Worm (Caenorhabditis elegans) whole organism, young adult: Measurements from ENCODE around the gene srg-23.

Source experiments
- B0336.3 ChIP-seq: fragments of 200-800 bp; sonication (Bioruptor generic); IDR thresholded peaks from 2 replicates; pipeline ENCODE4 v1.3.6; 2022; ENCODE audit warnings: missing genetic modification characterization, missing compliant biosample characterization
- C06A6.2 ChIP-seq: fragments of 200-800 bp; sonication (Bioruptor generic); conservative IDR thresholded peaks from 2 replicates; pipeline ENCODE4 v1.3.6; 2022; ENCODE audit warnings: missing genetic modification characterization, missing compliant biosample characterization
- cebp-2 ChIP-seq: fragments of 200-800 bp; sonication (Bioruptor generic); IDR thresholded peaks from 2 replicates; pipeline ENCODE4 v1.3.6; 2022; ENCODE audit warnings: missing genetic modification characterization, missing compliant biosample characterization
- sea-2 ChIP-seq: fragments of 200-800 bp; sonication (Bioruptor generic); IDR thresholded peaks from 2 replicates; pipeline ENCODE4 v1.3.6; 2022; ENCODE audit warnings: missing genetic modification characterization, missing compliant biosample characterization
- snpc-4 ChIP-seq, 5 experiments: fragments of 150-350 bp in 1 of 5; sonication (generic microtip) in 4 of 5; optimal IDR thresholded peaks; 2 replicates each; lab custom pipeline; 2014 to 2018; ENCODE audit warnings: missing genetic modification characterization in 5 of 5, missing biosample characterization in 3 of 5, antibody characterized with exemption in 2 of 5, mild to moderate bottlenecking in 2 of 5, missing compliant biosample characterization in 2 of 5, missing genotype in 2 of 5, moderate library complexity in 2 of 5, missing genetic modification reagents in 1 of 5

DNA sequence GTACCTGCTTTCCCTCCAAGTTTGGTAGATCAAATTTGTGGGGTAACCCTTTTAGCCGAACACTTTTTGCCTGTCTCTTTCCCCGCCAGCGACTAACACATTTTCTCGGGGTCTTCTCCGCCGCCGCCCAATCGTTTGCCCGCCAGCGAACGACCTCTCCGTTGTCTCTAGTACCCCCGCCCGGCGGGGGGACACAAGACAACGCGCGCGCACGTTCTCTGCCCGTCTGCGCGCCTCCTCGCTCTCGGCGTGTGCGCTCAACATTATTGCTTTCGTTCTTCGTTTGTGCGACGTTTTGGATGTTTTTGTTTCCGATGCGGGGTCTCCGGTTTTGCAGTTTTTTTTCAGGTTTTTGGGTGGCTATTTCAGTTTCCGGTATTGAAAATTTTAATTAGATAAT lies 40.4 kb downstream of the srg-23 start:
- TF ChIP-seq snpc-4 (GFP tag; optimal IDR thresholded peaks at IDR 0.05; lab: Kevin White, UChicago) (no peak), snpc-4 (tag; optimal IDR thresholded peaks at IDR 0.05; lab: Kevin White, UChicago) (no peak), B0336.3 (no peak), cebp-2 (GFP tag; lab: Robert Waterston, UW) (no peak), C06A6.2 (no peak), sea-2 (GFP tag; lab: Robert Waterston, UW) (no peak)
